Worm (Caenorhabditis elegans) whole organism, L4/young adult: ENCODE data around the gene ZC250.5.

Experiments
- W03F9.2 ChIP-seq: fragments of 150-350 bp; optimal IDR thresholded peaks from 2 replicates; lab custom pipeline; 2014; ENCODE audit warnings: missing biosample characterization, missing genetic modification characterization
- dao-5 ChIP-seq: sonication (generic microtip); optimal IDR thresholded peaks from 2 replicates; lab custom pipeline; 2016; ENCODE audit warnings: missing genotype, missing genetic modification characterization, moderate library complexity, missing compliant biosample characterization
- him-1 ChIP-seq: sonication (generic microtip); optimal IDR thresholded peaks from 2 replicates; lab custom pipeline; 2016; ENCODE audit warnings: missing genotype, missing genetic modification reagents, missing genetic modification characterization, missing compliant biosample characterization

DNA sequence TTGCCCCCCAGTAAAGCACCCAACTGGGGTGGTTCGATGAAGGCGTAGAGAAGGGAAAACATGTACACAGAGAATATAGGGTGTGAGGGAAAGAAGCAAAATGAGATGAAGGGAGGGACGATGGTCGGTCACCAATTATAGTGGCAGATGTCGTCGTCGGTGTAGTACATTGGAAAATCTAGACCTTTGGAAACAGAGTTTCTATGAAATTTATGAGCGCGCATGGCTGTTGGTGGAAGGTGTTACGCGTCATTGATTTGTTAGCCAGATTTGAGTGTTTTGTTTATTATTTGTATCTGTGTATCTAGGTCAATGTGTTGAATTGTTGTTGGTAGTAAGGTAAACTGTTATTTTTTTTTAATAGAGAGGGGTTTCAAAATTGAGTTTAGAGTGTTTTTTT, 41.2 kb downstream of the ZC250.5 start:
- TF ChIP-seq dao-5 (no peak), him-1 (tag; lab: Kevin White, UChicago) (no peak), W03F9.2 (tag; lab: Kevin White, UChicago) (no peak)
